Worm (Caenorhabditis elegans) whole organism, young adult: Measurements from ENCODE around the gene nhl-3.

Source experiments
- B0035.1 ChIP-seq: sonication (generic microtip); optimal IDR thresholded peaks from 2 replicates; lab custom pipeline; 2016; ENCODE audit warnings: missing genetic modification characterization, mild to moderate bottlenecking, missing compliant biosample characterization, missing genotype, missing genetic modification reagents
- K12H6.12 ChIP-seq: fragments of 200-800 bp; sonication (Bioruptor generic); optimal IDR thresholded peaks from 2 replicates; lab custom pipeline; 2018; ENCODE audit warnings: mild to moderate bottlenecking, missing genetic modification characterization, missing compliant biosample characterization
- T07F8.4 ChIP-seq: sonication (generic microtip); optimal IDR thresholded peaks from 2 replicates; lab custom pipeline; 2016; ENCODE audit warnings: mild to moderate bottlenecking, missing genetic modification characterization, moderate library complexity, missing compliant biosample characterization
- aptf-2 ChIP-seq: fragments of 200-800 bp; sonication (Bioruptor generic); conservative IDR thresholded peaks from 2 replicates; pipeline ENCODE4 v1.3.6; 2022; ENCODE audit warnings: missing genetic modification reagents, missing genetic modification characterization, missing compliant biosample characterization
- ceh-79 ChIP-seq: sonication (generic microtip); optimal IDR thresholded peaks from 2 replicates; lab custom pipeline; 2017; ENCODE audit warnings: mild to moderate bottlenecking, missing genetic modification characterization, missing compliant biosample characterization
- hrde-1 ChIP-seq: sonication (generic microtip); optimal IDR thresholded peaks from 2 replicates; lab custom pipeline; 2016; ENCODE audit warnings: missing genetic modification characterization, mild to moderate bottlenecking, missing compliant biosample characterization, moderate library complexity, missing genotype, missing genetic modification reagents, borderline replicate concordance
- nhr-27 ChIP-seq: fragments of 200-800 bp; sonication (Bioruptor generic); optimal IDR thresholded peaks from 2 replicates; lab custom pipeline; 2018; ENCODE audit warnings: mild to moderate bottlenecking, missing genetic modification characterization, moderate library complexity, missing compliant biosample characterization
- unc-130 ChIP-seq: sonication (generic microtip); optimal IDR thresholded peaks from 2 replicates; lab custom pipeline; 2016; ENCODE audit warnings: missing genetic modification reagents, missing genetic modification characterization, missing compliant biosample characterization
- ztf-26 ChIP-seq: sonication (generic microtip); optimal IDR thresholded peaks from 2 replicates; lab custom pipeline; 2017; ENCODE audit warnings: missing genetic modification characterization, missing compliant biosample characterization

DNA sequence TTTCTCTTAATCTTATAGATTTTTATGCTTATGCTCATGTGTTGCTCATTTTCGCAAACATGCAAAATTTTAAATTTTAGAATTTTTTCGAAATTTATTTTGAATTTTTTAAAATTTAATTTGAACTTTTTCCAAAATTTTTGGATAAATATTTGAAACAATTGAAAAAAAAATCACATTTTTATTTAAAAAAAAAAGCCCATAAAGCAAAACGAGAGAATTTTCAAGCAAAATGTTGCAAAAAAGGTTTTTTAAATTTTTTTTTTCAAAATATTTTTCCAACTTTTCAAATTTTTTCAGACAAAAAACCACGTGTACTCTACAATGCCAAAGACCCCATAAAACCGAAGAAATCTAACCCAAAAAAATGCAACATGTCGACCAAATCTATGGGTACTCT lies 45.7 kb downstream of the nhl-3 start, which contains the start of the genes C09E8.1 and C09E8.6:
- no peak for TF ChIP-seq unc-130 (GFP tag; lab: Kevin White, UChicago)
- TF ChIP-seq T07F8.4: no peak
- TF ChIP-seq nhr-27 (tag; lab: Kevin White, UChicago): no peak
- no peak for TF ChIP-seq hrde-1 (tag; lab: Kevin White, UChicago)
- TF ChIP-seq ztf-26 (tag; lab: Kevin White, UChicago): no peak
- TF ChIP-seq B0035.1: no peak
- TF ChIP-seq aptf-2 (GFP tag; lab: Robert Waterston, UW): no peak
- no peak for TF ChIP-seq K12H6.12 (tag; lab: Kevin White, UChicago)
- TF ChIP-seq ceh-79 (tag; lab: Kevin White, UChicago): no peak
